Worm (Caenorhabditis elegans): ENCODE measurements around the gene C53B7.3.

The C53B7.3 gene

ce11 chrX:6823218-6823979, 21.2 kb upstream of the C53B7.3 start, which contains the start of gene gei-15:
Gene gei-15 (minus strand): TSS chrX:6823268.
- TF ChIP-seq hnd-1 (tag; optimal IDR thresholded peaks at IDR 0.05) = no peak
- no peak for TF ChIP-seq ceh-36 (tag; optimal IDR thresholded peaks at IDR 0.05)
- TF ChIP-seq sea-1 (GFP tag; conservative IDR thresholded peaks at IDR 0.05) = no peak

ce11 chrX:6825840-6826239, 18.7 kb upstream of the C53B7.3 start, which contains the start of gene F41B4.1:
Gene F41B4.1 (minus strand): TSS chrX:6825862.
- no peak for TF ChIP-seq sea-1 (GFP tag; conservative IDR thresholded peaks at IDR 0.05)
- no peak for TF ChIP-seq tbx-37 (GFP tag; conservative IDR thresholded peaks at IDR 0.05)
- no peak for TF ChIP-seq tbx-11 (GFP tag; IDR thresholded peaks at IDR 0.05)
- TF ChIP-seq hmg-4 (GFP tag; optimal IDR thresholded peaks at IDR 0.05) = no peak
- no peak for TF ChIP-seq F13C5.2 (tag; optimal IDR thresholded peaks at IDR 0.05)
- TF ChIP-seq hmbx-1 (tag; optimal IDR thresholded peaks at IDR 0.05) = no peak
- TF ChIP-seq ets-7 (tag; optimal IDR thresholded peaks at IDR 0.05) = no peak
- no peak for TF ChIP-seq ceh-36 (tag; optimal IDR thresholded peaks at IDR 0.05)
- TF ChIP-seq hnd-1 (tag; optimal IDR thresholded peaks at IDR 0.05) = no peak
- TF ChIP-seq B0310.2 (tag; optimal IDR thresholded peaks at IDR 0.05) = no peak

- TF ChIP-seq ceh-36 (tag; optimal IDR thresholded peaks at IDR 0.05) (no peak), ets-7 (tag; optimal IDR thresholded peaks at IDR 0.05) (no peak), pes-1 (GFP tag; IDR thresholded peaks at IDR 0.05) (no peak), scrt-1 (GFP tag; IDR thresholded peaks at IDR 0.05) (no peak), flt-1 (GFP tag; IDR thresholded peaks at IDR 0.05) (no peak), hmbx-1 (tag; optimal IDR thresholded peaks at IDR 0.05) (no peak), aly-1 (tag; optimal IDR thresholded peaks at IDR 0.05) (no peak), F13C5.2 (tag; optimal IDR thresholded peaks at IDR 0.05) (no peak), tbx-37 (GFP tag; conservative IDR thresholded peaks at IDR 0.05) (no peak), B0310.2 (tag; optimal IDR thresholded peaks at IDR 0.05) (no peak)
Observed at ce11 chrX:6835166-6835565, 9.4 kb upstream of the C53B7.3 start, which contains the start of gene F41B4.2. Gene F41B4.2 (minus strand): TSS chrX:6835266.

- no peak for TF ChIP-seq hmg-4 (GFP tag; optimal IDR thresholded peaks at IDR 0.05)
- TF ChIP-seq ama-1 (optimal IDR thresholded peaks at IDR 0.05) = no peak
- no peak for TF ChIP-seq aly-1 (tag; optimal IDR thresholded peaks at IDR 0.05)
- TF ChIP-seq flt-1 (GFP tag; IDR thresholded peaks at IDR 0.05) = no peak
- no peak for TF ChIP-seq scrt-1 (GFP tag; IDR thresholded peaks at IDR 0.05)
- no peak for TF ChIP-seq ceh-13 (GFP tag; optimal IDR thresholded peaks at IDR 0.05)
- TF ChIP-seq pes-1 (GFP tag; IDR thresholded peaks at IDR 0.05) = no peak
- no peak for TF ChIP-seq tbx-37 (GFP tag; conservative IDR thresholded peaks at IDR 0.05)
- no peak for TF ChIP-seq ets-7 (tag; optimal IDR thresholded peaks at IDR 0.05)
- no peak for TF ChIP-seq tra-4 (tag; optimal IDR thresholded peaks at IDR 0.05)
- TF ChIP-seq B0310.2 (tag; optimal IDR thresholded peaks at IDR 0.05) = no peak
- no peak for TF ChIP-seq ceh-36 (tag; optimal IDR thresholded peaks at IDR 0.05)
- no peak for TF ChIP-seq hmbx-1 (tag; optimal IDR thresholded peaks at IDR 0.05)
- TF ChIP-seq F13C5.2 (tag; optimal IDR thresholded peaks at IDR 0.05) = no peak
- no peak for TF ChIP-seq hnd-1 (tag; optimal IDR thresholded peaks at IDR 0.05)
- TF ChIP-seq sea-1 (GFP tag; conservative IDR thresholded peaks at IDR 0.05) = no peak
- no peak for TF ChIP-seq tbx-11 (GFP tag; IDR thresholded peaks at IDR 0.05)
Observed at ce11 chrX:6836065-6836527, 8.5 kb upstream of the C53B7.3 start, which contains the start of gene F41B4.3. Gene F41B4.3 (minus strand): TSS chrX:6836115.

ce11 chrX:6840670-6841308, 3.8 kb upstream of the C53B7.3 start, which contains the start of the genes glr-6 and asg-2:
Gene glr-6 (minus strand): TSS chrX:6840720.
Gene asg-2 (plus strand): TSS chrX:6841258.
- peak; percentile 42 for TF ChIP-seq F13C5.2 (tag; optimal IDR thresholded peaks at IDR 0.05)
- no peak for TF ChIP-seq flt-1 (GFP tag; IDR thresholded peaks at IDR 0.05)

ce11 chrX:6845934-6846333, 1.4 kb downstream of the C53B7.3 start, which contains the start of gene C53B7.2:
Gene C53B7.2 (plus strand): TSS chrX:6846234.
- TF ChIP-seq tbx-37 (GFP tag; conservative IDR thresholded peaks at IDR 0.05) (no peak), ceh-13 (GFP tag; optimal IDR thresholded peaks at IDR 0.05) (no peak), F13C5.2 (tag; optimal IDR thresholded peaks at IDR 0.05) (no peak), hnd-1 (tag; optimal IDR thresholded peaks at IDR 0.05) (no peak), B0310.2 (tag; optimal IDR thresholded peaks at IDR 0.05) (no peak), hmg-4 (GFP tag; optimal IDR thresholded peaks at IDR 0.05) (no peak), sea-1 (GFP tag; conservative IDR thresholded peaks at IDR 0.05) (no peak), ama-1 (optimal IDR thresholded peaks at IDR 0.05) (no peak)

ce11 chrX:6848596-6848995, 4.0 kb downstream of the C53B7.3 start:
- TF ChIP-seq pes-1 (GFP tag; IDR thresholded peaks at IDR 0.05) (no peak), tbx-37 (GFP tag; conservative IDR thresholded peaks at IDR 0.05) (no peak), aly-1 (tag; optimal IDR thresholded peaks at IDR 0.05) (no peak), tbx-11 (GFP tag; IDR thresholded peaks at IDR 0.05) (no peak), hmbx-1 (tag; optimal IDR thresholded peaks at IDR 0.05) (no peak), tra-4 (tag; optimal IDR thresholded peaks at IDR 0.05) (no peak), ceh-36 (tag; optimal IDR thresholded peaks at IDR 0.05) (no peak), scrt-1 (GFP tag; IDR thresholded peaks at IDR 0.05) (no peak), hnd-1 (tag; optimal IDR thresholded peaks at IDR 0.05) (no peak), ama-1 (optimal IDR thresholded peaks at IDR 0.05) (no peak), sea-1 (GFP tag; conservative IDR thresholded peaks at IDR 0.05) (no peak), ceh-13 (GFP tag; optimal IDR thresholded peaks at IDR 0.05) (no peak), flt-1 (GFP tag; IDR thresholded peaks at IDR 0.05) (no peak), F13C5.2 (tag; optimal IDR thresholded peaks at IDR 0.05) (no peak)

Data from whole organism, early embryonic.